Fruit fly (Drosophila melanogaster) whole organism, embryonic: Measurements from ENCODE around the gene cni.

Source experiments
- CG12391 ChIP-seq: fragments of 200-800 bp; sonication (Bioruptor generic); optimal IDR thresholded peaks from 3 replicates; lab custom pipeline; 2018; ENCODE audit warnings: missing biosample characterization, mild to moderate bottlenecking, missing genetic modification characterization, moderate library complexity
- CG14667 ChIP-seq: fragments of 200-800 bp; sonication (Bioruptor generic); IDR thresholded peaks from 2 replicates; pipeline ENCODE4 v1.3.6; 2022; ENCODE audit warnings: missing biosample characterization, missing genetic modification characterization
- CG16813 ChIP-seq: fragments of 200-800 bp; sonication (Bioruptor generic); IDR thresholded peaks from 3 replicates; pipeline ENCODE4 v1.3.6; 2022; ENCODE audit warnings: missing biosample characterization, missing genetic modification characterization; ENCODE audit not compliant: partially characterized antibody
- CG16815 ChIP-seq: fragments of 200-800 bp; sonication (Bioruptor generic); optimal IDR thresholded peaks from 3 replicates; lab custom pipeline; 2017; ENCODE audit warnings: missing biosample characterization, mild to moderate bottlenecking, missing genetic modification characterization
- CG17385 ChIP-seq: fragments of 200-800 bp; sonication (Bioruptor generic); optimal IDR thresholded peaks from 3 replicates; lab custom pipeline; 2018; ENCODE audit warnings: missing biosample characterization, mild to moderate bottlenecking, missing genetic modification characterization
- CG18262 ChIP-seq: fragments of 200-800 bp; optimal IDR thresholded peaks from 3 replicates; lab custom pipeline; 2019; ENCODE audit warnings: missing biosample characterization, mild to moderate bottlenecking, missing genetic modification characterization, moderate library complexity
- CG18764 ChIP-seq: fragments of 200-800 bp; sonication (Bioruptor generic); optimal IDR thresholded peaks from 3 replicates; lab custom pipeline; 2016; ENCODE audit warnings: missing biosample characterization, missing genetic modification characterization
- CG31441 ChIP-seq: fragments of 200-800 bp; sonication (Bioruptor generic); IDR thresholded peaks from 2 replicates; pipeline ENCODE4 v1.3.6; 2022; ENCODE audit warnings: missing biosample characterization, missing genetic modification characterization
- CG4404 ChIP-seq: fragments of 200-800 bp; sonication (Bioruptor generic); IDR thresholded peaks from 2 replicates; pipeline ENCODE4 v1.3.6; 2022; ENCODE audit warnings: missing biosample characterization, missing genetic modification characterization
- CG6689 ChIP-seq: fragments of 200-800 bp; sonication (Bioruptor generic); IDR thresholded peaks from 2 replicates; pipeline ENCODE4 v1.3.6; 2022; ENCODE audit warnings: missing biosample characterization, missing genetic modification characterization
- CG8478 ChIP-seq: fragments of >200 bp; optimal IDR thresholded peaks from 2 replicates; lab custom pipeline; 2018
- D ChIP-seq, 2 experiments: fragments of 200-800 bp in 1 of 2; fragments of >200 bp in 1 of 2; sonication (Bioruptor generic) in 1 of 2; optimal IDR thresholded peaks; 2 replicates in 1 of 2; 3 replicates in 1 of 2; lab custom pipeline; 2017; ENCODE audit warnings: mild to moderate bottlenecking in 1 of 2, missing biosample characterization in 1 of 2, missing genetic modification characterization in 1 of 2, missing genetic modification reagents in 1 of 2
- Deaf1 ChIP-seq: fragments of 200-800 bp; optimal IDR thresholded peaks from 3 replicates; lab custom pipeline; 2019; ENCODE audit warnings: missing biosample characterization, mild to moderate bottlenecking, missing genetic modification characterization, moderate library complexity
- Dip3 ChIP-seq: fragments of 200-800 bp; sonication (Bioruptor generic); optimal IDR thresholded peaks from 3 replicates; lab custom pipeline; 2016; ENCODE audit warnings: missing biosample characterization, missing genetic modification characterization
- Elba2 ChIP-seq: fragments of 200-800 bp; sonication (Bioruptor generic); optimal IDR thresholded peaks from 3 replicates; lab custom pipeline; 2016; ENCODE audit warnings: missing biosample characterization, missing genetic modification characterization
- Ets97D ChIP-seq: fragments of 200-800 bp; sonication (Bioruptor generic); optimal IDR thresholded peaks from 3 replicates; lab custom pipeline; 2016; ENCODE audit warnings: missing biosample characterization, missing genetic modification characterization
- Hr78 ChIP-seq, 2 experiments: fragments of 200-800 bp in 1 of 2; fragments of >200 bp in 1 of 2; sonication (Bioruptor generic) in 1 of 2; optimal IDR thresholded peaks; 2 replicates each; lab custom pipeline; 2017 to 2019; ENCODE audit warnings: missing biosample characterization in 2 of 2, missing genetic modification characterization in 2 of 2, mild to moderate bottlenecking in 1 of 2, moderate library complexity in 1 of 2
- MESR4 ChIP-seq: fragments of 200-800 bp; sonication (Bioruptor generic); optimal IDR thresholded peaks from 2 replicates; lab custom pipeline; 2018; ENCODE audit warnings: missing biosample characterization, mild to moderate bottlenecking, missing genetic modification characterization, moderate library complexity
- MTF-1 ChIP-seq: fragments of 200-800 bp; sonication (Bioruptor generic); optimal IDR thresholded peaks from 2 replicates; lab custom pipeline; 2018; ENCODE audit warnings: missing biosample characterization, mild to moderate bottlenecking, missing genetic modification characterization, borderline replicate concordance
- Med ChIP-seq: fragments of 200-800 bp; sonication (Bioruptor generic); peaks from one replicate; lab custom pipeline; 2016; ENCODE audit warnings: missing biosample characterization, missing genetic modification characterization, mild to moderate bottlenecking, inconsistent platforms, moderate library complexity
- NC2β ChIP-seq: fragments of 200-800 bp; sonication (Bioruptor generic); optimal IDR thresholded peaks from 2 replicates; lab custom pipeline; 2016; ENCODE audit warnings: missing biosample characterization, missing genetic modification characterization
- Poxn ChIP-seq: fragments of 200-800 bp; sonication (Bioruptor generic); IDR thresholded peaks from 2 replicates; pipeline ENCODE4 v1.3.6; 2022; ENCODE audit warnings: missing biosample characterization, missing genetic modification characterization
- Stat92E ChIP-seq, 3 experiments: fragments of >200 bp in 2 of 3; fragments of 200-800 bp in 1 of 3; sonication (Bioruptor generic) in 1 of 3; optimal IDR thresholded peaks; 2 replicates each; lab custom pipeline; 2017 to 2019; ENCODE audit warnings: missing biosample characterization in 3 of 3, missing genetic modification characterization in 3 of 3, mild to moderate bottlenecking in 1 of 3, moderate library complexity in 1 of 3
- Tbp ChIP-seq: fragments of >200 bp; optimal IDR thresholded peaks from 2 replicates; lab custom pipeline; 2018; ENCODE audit warnings: missing biosample characterization, missing genetic modification characterization
- bigmax ChIP-seq: fragments of 200-800 bp; sonication (Bioruptor generic); optimal IDR thresholded peaks from 2 replicates; lab custom pipeline; 2018; ENCODE audit warnings: missing biosample characterization, mild to moderate bottlenecking, missing genetic modification characterization
- cg ChIP-seq: fragments of 200-800 bp; sonication (Bioruptor generic); optimal IDR thresholded peaks from 3 replicates; lab custom pipeline; 2019; ENCODE audit warnings: missing biosample characterization, mild to moderate bottlenecking, missing genetic modification characterization, moderate library complexity
- chinmo ChIP-seq: fragments of 200-800 bp; sonication (Bioruptor generic); IDR thresholded peaks from 4 replicates; pipeline ENCODE4 v1.3.6; 2022; ENCODE audit warnings: missing biosample characterization, missing genetic modification characterization; ENCODE audit not compliant: partially characterized antibody
- chm ChIP-seq: fragments of 200-800 bp; sonication (Bioruptor generic); IDR thresholded peaks from 2 replicates; pipeline ENCODE4 v1.3.6; 2022; ENCODE audit warnings: missing biosample characterization, missing genetic modification characterization
- dysf ChIP-seq: fragments of 200-800 bp; sonication (Bioruptor generic); IDR thresholded peaks from 3 replicates; pipeline ENCODE4 v1.3.6; 2022; ENCODE audit warnings: missing biosample characterization, missing genetic modification characterization
- gce ChIP-seq: fragments of 200-800 bp; sonication (Bioruptor generic); IDR thresholded peaks from 3 replicates; pipeline ENCODE4 v1.3.6; 2022; ENCODE audit warnings: missing biosample characterization, missing genetic modification characterization
- gfzf ChIP-seq: fragments of 200-800 bp; sonication (Bioruptor generic); optimal IDR thresholded peaks from 2 replicates; lab custom pipeline; 2016; ENCODE audit warnings: missing biosample characterization, mild to moderate bottlenecking, missing genetic modification characterization, moderate library complexity
- grau ChIP-seq: fragments of 200-800 bp; optimal IDR thresholded peaks from 3 replicates; lab custom pipeline; 2019; ENCODE audit warnings: missing biosample characterization, mild to moderate bottlenecking, missing genetic modification characterization, moderate library complexity
- gt ChIP-seq: fragments of 200-800 bp; sonication (Bioruptor generic); IDR thresholded peaks from 2 replicates; pipeline ENCODE4 v1.3.6; 2022; ENCODE audit warnings: missing biosample characterization, missing genetic modification characterization
- ham ChIP-seq: fragments of 200-800 bp; sonication (Bioruptor generic); IDR thresholded peaks from 2 replicates; pipeline ENCODE4 v1.3.6; 2022; ENCODE audit warnings: missing biosample characterization, missing genetic modification characterization
- hbn ChIP-seq: fragments of 200-800 bp; sonication (Bioruptor generic); IDR thresholded peaks from 2 replicates; pipeline ENCODE4 v1.3.6; 2022; ENCODE audit warnings: missing biosample characterization, missing genetic modification characterization; ENCODE audit not compliant: partially characterized antibody
- nmo ChIP-seq: fragments of 200-800 bp; sonication (Bioruptor generic); optimal IDR thresholded peaks from 2 replicates; lab custom pipeline; 2018; ENCODE audit warnings: missing biosample characterization, mild to moderate bottlenecking, missing genetic modification characterization, moderate library complexity
- odd ChIP-seq: fragments of 200-800 bp; sonication (Bioruptor generic); optimal IDR thresholded peaks from 2 replicates; lab custom pipeline; 2017; ENCODE audit warnings: missing biosample characterization, mild to moderate bottlenecking, missing genetic modification characterization
- pros ChIP-seq: fragments of 200-800 bp; sonication (Bioruptor generic); optimal IDR thresholded peaks from 3 replicates; lab custom pipeline; 2019; ENCODE audit warnings: missing biosample characterization, mild to moderate bottlenecking, missing genetic modification characterization, moderate library complexity
- psq ChIP-seq: fragments of 200-800 bp; sonication (Bioruptor generic); optimal IDR thresholded peaks from 2 replicates; lab custom pipeline; 2017; ENCODE audit warnings: missing biosample characterization, missing genetic modification characterization
- pum ChIP-seq: fragments of 200-800 bp; sonication (Bioruptor generic); optimal IDR thresholded peaks from 2 replicates; lab custom pipeline; 2016; ENCODE audit warnings: missing biosample characterization, missing genetic modification characterization
- sisA ChIP-seq: fragments of 200-800 bp; sonication (Bioruptor generic); IDR thresholded peaks from 2 replicates; pipeline ENCODE4 v1.3.6; 2022; ENCODE audit warnings: missing biosample characterization, missing genetic modification characterization
- slou ChIP-seq: fragments of 200-800 bp; sonication (Bioruptor generic); optimal IDR thresholded peaks from 3 replicates; lab custom pipeline; 2016; ENCODE audit warnings: missing biosample characterization, missing genetic modification characterization
- sqz ChIP-seq: fragments of 200-800 bp; sonication (Bioruptor generic); optimal IDR thresholded peaks from 3 replicates; lab custom pipeline; 2018; ENCODE audit warnings: missing biosample characterization, mild to moderate bottlenecking, missing genetic modification characterization
- tin ChIP-seq: fragments of 200-800 bp; sonication (Bioruptor generic); optimal IDR thresholded peaks from 3 replicates; lab custom pipeline; 2016; ENCODE audit warnings: missing biosample characterization, missing genetic modification characterization
- tll ChIP-seq, 2 experiments: fragments of 200-800 bp in 1 of 2; fragments of >200 bp in 1 of 2; sonication (Bioruptor generic) in 1 of 2; optimal IDR thresholded peaks; 2 replicates each; lab custom pipeline; 2017 to 2019; ENCODE audit warnings: missing biosample characterization in 2 of 2, missing genetic modification characterization in 2 of 2, mild to moderate bottlenecking in 1 of 2, moderate library complexity in 1 of 2
- zfh1 ChIP-seq: fragments of 200-800 bp; sonication (Bioruptor generic); IDR thresholded peaks from 3 replicates; pipeline ENCODE4 v1.3.6; 2022; ENCODE audit warnings: missing biosample characterization, missing genetic modification characterization

The cni gene

DNA sequence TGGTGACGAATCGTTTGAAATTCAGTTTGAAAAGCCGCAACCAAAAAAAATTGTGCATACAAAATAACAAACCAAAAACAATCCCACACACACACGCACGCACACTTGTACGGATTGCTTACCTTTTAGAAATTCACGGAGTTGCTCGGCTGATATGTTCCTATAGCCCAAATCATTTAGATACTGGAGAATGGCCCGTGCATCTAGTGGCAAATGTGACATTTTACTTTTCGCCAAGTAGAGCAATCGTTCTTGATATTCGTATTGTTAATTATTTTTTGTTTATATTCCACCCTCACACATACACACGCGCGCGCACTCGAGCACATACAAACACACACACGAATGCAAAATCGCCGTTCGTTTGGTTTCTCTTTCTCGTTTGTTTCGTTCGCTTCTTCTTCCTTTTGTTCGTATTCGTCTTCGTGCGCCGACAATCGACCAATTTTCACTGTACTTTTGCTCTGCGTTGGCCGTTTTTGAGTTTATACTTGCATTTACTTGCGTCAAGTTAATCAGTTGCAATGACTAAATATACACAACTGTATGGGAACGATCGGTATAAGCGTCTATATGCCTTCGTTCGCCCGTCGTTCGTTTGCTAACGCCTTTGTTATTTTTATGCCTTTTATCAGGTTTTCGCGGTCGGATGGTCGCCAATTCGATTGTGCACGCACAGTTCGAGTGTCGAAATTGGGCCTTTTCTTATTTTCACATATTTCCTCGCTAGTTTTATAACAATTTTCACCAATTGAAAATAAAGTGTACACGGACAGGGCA, 41.5 kb upstream of the cni start:
- TF ChIP-seq psq (GFP tag; lab: Kevin White, UChicago) (peak; percentile 78), grau (peak; percentile 83), sisA (GFP tag; lab: Robert Waterston, UW) (no peak), CG12391 (tag; lab: Kevin White, UChicago) (no peak), Med (GFP tag; lab: Kevin White, UChicago) (peak; percentile 81), chinmo (GFP tag; lab: Robert Waterston, UW) (0 out of 4 replicates have a peak, but pooled peaks have one; percentile 11), Deaf1 (tag; lab: Kevin White, UChicago) (peak; percentile 89), Elba2 (GFP tag; lab: Kevin White, UChicago) (peak; percentile 41), MESR4 (peak; percentile 54), chm (GFP tag; lab: Robert Waterston, UW) (no peak), CG4404 (no peak), cg (GFP tag; lab: Kevin White, UChicago) (peak; percentile 92), bigmax (GFP tag; lab: Kevin White, UChicago) (no peak), Ets97D (GFP tag; lab: Kevin White, UChicago) (no peak), nmo (GFP tag; lab: Kevin White, UChicago) (no peak), CG8478 (lab: Kevin White, UChicago) (peak; percentile 5), CG17385 (GFP tag; lab: Kevin White, UChicago) (peak; percentile 92), D (optimal IDR thresholded peaks at IDR 0.05; lab: Kevin White, UChicago) (peak; percentile 68), D (GFP tag; optimal IDR thresholded peaks at IDR 0.05; lab: Kevin White, UChicago) (no peak), Stat92E (GFP tag; optimal IDR thresholded peaks at IDR 0.05; lab: Kevin White, UChicago) (peak in 1 of 3 experiments; percentile 71), tin (GFP tag; lab: Kevin White, UChicago) (no peak), sqz (no peak)

DNA sequence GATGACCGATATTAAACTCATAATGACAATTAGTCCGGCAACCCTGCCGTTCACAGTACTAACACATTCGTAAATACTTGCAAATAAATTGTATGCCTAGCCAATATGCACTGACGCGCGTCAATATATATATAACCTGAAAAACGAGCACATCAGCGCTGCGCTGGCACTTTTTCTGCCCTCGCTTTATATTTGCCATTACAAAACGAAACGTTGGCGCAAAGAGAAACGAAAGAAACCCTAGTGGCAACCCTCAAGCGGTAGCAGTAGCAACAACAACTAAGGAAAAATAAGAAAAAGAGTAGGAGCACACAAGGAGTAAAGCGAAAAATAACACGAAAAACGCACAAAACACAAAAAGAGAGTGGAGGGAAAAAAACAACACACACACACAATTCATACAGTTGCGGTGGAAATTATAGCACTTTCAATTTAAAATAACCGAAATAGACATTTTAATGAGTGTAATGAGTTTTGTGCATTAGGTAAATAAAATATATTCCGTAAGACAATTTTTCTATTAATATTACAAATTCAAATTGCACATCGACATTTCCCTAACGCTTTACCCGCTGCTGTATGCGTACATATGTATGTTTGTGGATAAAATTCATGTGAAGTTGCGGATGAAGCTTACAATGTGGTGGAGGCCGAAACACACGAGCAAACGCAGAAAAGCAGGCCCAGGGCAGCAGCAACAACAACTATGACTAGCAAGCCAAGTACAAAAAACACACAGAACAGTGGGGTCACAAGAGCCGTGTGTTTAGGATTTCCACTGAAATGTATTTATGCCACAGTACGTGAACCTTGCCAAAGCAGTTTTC, 40.4 kb upstream of the cni start:
- peak; percentile 97 for TF ChIP-seq slou (GFP tag; lab: Kevin White, UChicago)
- TF ChIP-seq CG31441 (GFP tag; lab: Robert Waterston, UW), result peak; percentile 96
- TF ChIP-seq pum (GFP tag; lab: Kevin White, UChicago), result peak; percentile 98
- TF ChIP-seq odd (GFP tag; lab: Kevin White, UChicago), result peak; percentile 99
- peak in 1 of 2 experiments; percentile 96 for TF ChIP-seq Hr78 (GFP tag; optimal IDR thresholded peaks at IDR 0.05; lab: Kevin White, UChicago)
- TF ChIP-seq CG18262 (tag; lab: Kevin White, UChicago), result peak; percentile 99
- TF ChIP-seq CG18764 (GFP tag; lab: Kevin White, UChicago), result peak; percentile 97
- peak; percentile 95 for TF ChIP-seq Poxn (GFP tag; lab: Robert Waterston, UW)
- peak; percentile 89 for TF ChIP-seq pros (GFP tag; lab: Kevin White, UChicago)
- TF ChIP-seq gce, result peak; percentile 99
- peak in 1 of 2 experiments; percentile 66 for TF ChIP-seq tll (GFP tag; optimal IDR thresholded peaks at IDR 0.05; lab: Kevin White, UChicago)
- peak; percentile 98 for TF ChIP-seq Dip3 (GFP tag; lab: Kevin White, UChicago)
- no peak for TF ChIP-seq Tbp (GFP tag; lab: Kevin White, UChicago)
- no peak for TF ChIP-seq CG8478 (lab: Kevin White, UChicago)
- TF ChIP-seq zfh1, result peak; percentile 99
- TF ChIP-seq MTF-1 (GFP tag; lab: Kevin White, UChicago), result peak; percentile 98
- peak; percentile 98 for TF ChIP-seq CG16815 (GFP tag; lab: Kevin White, UChicago)
- peak; percentile 99 for TF ChIP-seq CG6689
- no peak for TF ChIP-seq hbn (GFP tag; lab: Robert Waterston, UW)
- peak; percentile 20 for TF ChIP-seq gfzf
- peak; percentile 99 for TF ChIP-seq dysf (GFP tag; lab: Robert Waterston, UW)
- peak; percentile 97 for TF ChIP-seq ham (GFP tag; lab: Robert Waterston, UW)
- peak; percentile 93 for TF ChIP-seq gt (GFP tag; lab: Robert Waterston, UW)
- peak; percentile 97 for TF ChIP-seq CG14667 (GFP tag; lab: Robert Waterston, UW)
- no peak for TF ChIP-seq CG16813 (GFP tag; lab: Robert Waterston, UW)
- peak; percentile 98 for TF ChIP-seq NC2β
